Fruit fly (Drosophila melanogaster) whole organism, embryonic: ENCODE data around the gene CG15170.

Source experiments
- Bdp1 ChIP-seq: fragments of 200-800 bp; sonication (Bioruptor generic); optimal IDR thresholded peaks from 3 replicates; lab custom pipeline; 2016; ENCODE audit warnings: missing biosample characterization, missing genetic modification characterization
- Bgb ChIP-seq: fragments of 200-800 bp; sonication (Bioruptor generic); IDR thresholded peaks from 2 replicates; pipeline ENCODE4 v1.3.6; 2022; ENCODE audit warnings: missing biosample characterization, missing genetic modification characterization; ENCODE audit not compliant: partially characterized antibody
- CG10431 ChIP-seq: fragments of 200-800 bp; sonication (Bioruptor generic); optimal IDR thresholded peaks from 3 replicates; lab custom pipeline; 2018; ENCODE audit warnings: missing biosample characterization, mild to moderate bottlenecking, missing genetic modification characterization
- CG10565 ChIP-seq: fragments of 200-800 bp; sonication (Bioruptor generic); optimal IDR thresholded peaks from 3 replicates; lab custom pipeline; 2016; ENCODE audit warnings: missing biosample characterization, mild to moderate bottlenecking, missing genetic modification characterization
- CG11456 ChIP-seq: fragments of 200-800 bp; sonication (Bioruptor generic); IDR thresholded peaks from 3 replicates; pipeline ENCODE4 v1.3.6; 2022; ENCODE audit warnings: missing biosample characterization, missing genetic modification characterization
- CG11696 ChIP-seq: fragments of 200-800 bp; sonication (Bioruptor generic); IDR thresholded peaks from 2 replicates; pipeline ENCODE4 v1.3.6; 2022; ENCODE audit warnings: missing biosample characterization, missing genetic modification characterization
- CG12155 ChIP-seq: fragments of 200-800 bp; sonication (Bioruptor generic); optimal IDR thresholded peaks from 3 replicates; lab custom pipeline; 2016; ENCODE audit warnings: missing biosample characterization, missing genetic modification characterization
- CG12942 ChIP-seq: fragments of 200-800 bp; sonication (Bioruptor generic); optimal IDR thresholded peaks from 3 replicates; lab custom pipeline; 2016; ENCODE audit warnings: missing biosample characterization, missing genetic modification characterization
- CG13624 ChIP-seq: fragments of 200-800 bp; sonication (Bioruptor generic); optimal IDR thresholded peaks from 2 replicates; lab custom pipeline; 2016; ENCODE audit warnings: missing biosample characterization, missing genetic modification characterization
- CG13775 ChIP-seq: fragments of 200-800 bp; sonication (Bioruptor generic); optimal IDR thresholded peaks from 3 replicates; lab custom pipeline; 2017; ENCODE audit warnings: missing biosample characterization, mild to moderate bottlenecking, missing genetic modification characterization
- CG17186 ChIP-seq: fragments of 200-800 bp; sonication (Bioruptor generic); optimal IDR thresholded peaks from 3 replicates; lab custom pipeline; 2017; ENCODE audit warnings: missing biosample characterization, missing genetic modification reagents, missing genetic modification characterization
- CG17361 ChIP-seq: fragments of 200-800 bp; sonication (Bioruptor generic); IDR thresholded peaks from 3 replicates; pipeline ENCODE4 v1.3.6; 2022; ENCODE audit warnings: missing biosample characterization, missing genetic modification characterization
- CG17829 ChIP-seq: fragments of 200-800 bp; optimal IDR thresholded peaks from 2 replicates; lab custom pipeline; 2019; ENCODE audit warnings: missing biosample characterization, mild to moderate bottlenecking, missing genetic modification characterization, moderate library complexity
- CG31224 ChIP-seq: fragments of 200-800 bp; sonication (Bioruptor generic); IDR thresholded peaks from 2 replicates; pipeline ENCODE4 v1.3.6; 2022; ENCODE audit warnings: missing biosample characterization, missing genetic modification characterization
- CG34376 ChIP-seq: fragments of 200-800 bp; sonication (Bioruptor generic); optimal IDR thresholded peaks from 2 replicates; lab custom pipeline; 2018; ENCODE audit warnings: missing biosample characterization, mild to moderate bottlenecking, missing genetic modification characterization
- CG34422 ChIP-seq: fragments of 200-800 bp; sonication (Bioruptor generic); IDR thresholded peaks from 3 replicates; pipeline ENCODE4 v1.3.6; 2022; ENCODE audit warnings: missing biosample characterization, missing genetic modification characterization
- CG3995 ChIP-seq: fragments of 200-800 bp; sonication (Bioruptor generic); optimal IDR thresholded peaks from 3 replicates; lab custom pipeline; 2016; ENCODE audit warnings: missing biosample characterization, missing genetic modification characterization
- CG4360 ChIP-seq: fragments of 200-800 bp; sonication (Bioruptor generic); IDR thresholded peaks from 2 replicates; pipeline ENCODE4 v1.3.6; 2022; ENCODE audit warnings: missing biosample characterization, missing genetic modification characterization
- CG4617 ChIP-seq: fragments of 200-800 bp; sonication (Bioruptor generic); optimal IDR thresholded peaks from 3 replicates; lab custom pipeline; 2016; ENCODE audit warnings: missing biosample characterization, missing genetic modification characterization, borderline replicate concordance
- CG5180 ChIP-seq: fragments of 200-800 bp; sonication (Bioruptor generic); optimal IDR thresholded peaks from 3 replicates; lab custom pipeline; 2017; ENCODE audit warnings: missing biosample characterization, missing genetic modification characterization, mild to moderate bottlenecking, moderate library complexity, missing genetic modification reagents
- CG5245 ChIP-seq: fragments of 200-800 bp; sonication (Bioruptor generic); optimal IDR thresholded peaks from 3 replicates; lab custom pipeline; 2016; ENCODE audit warnings: missing biosample characterization, missing genetic modification characterization
- CG7357 ChIP-seq: fragments of 200-800 bp; sonication (Bioruptor generic); IDR thresholded peaks from 3 replicates; pipeline ENCODE4 v1.3.6; 2022; ENCODE audit warnings: missing biosample characterization, missing genetic modification characterization
- CG9437 ChIP-seq: fragments of 200-800 bp; sonication (Bioruptor generic); optimal IDR thresholded peaks from 2 replicates; lab custom pipeline; 2018; ENCODE audit warnings: missing biosample characterization, mild to moderate bottlenecking, missing genetic modification characterization
- Chrac-16 ChIP-seq: fragments of 200-800 bp; sonication (Bioruptor generic); optimal IDR thresholded peaks from 3 replicates; lab custom pipeline; 2016; ENCODE audit warnings: missing biosample characterization, missing genetic modification characterization
- D19A ChIP-seq: fragments of 200-800 bp; optimal IDR thresholded peaks from 3 replicates; lab custom pipeline; 2019; ENCODE audit warnings: missing biosample characterization, mild to moderate bottlenecking, missing genetic modification characterization, moderate library complexity
- Dp ChIP-seq: fragments of 200-800 bp; sonication (Bioruptor generic); optimal IDR thresholded peaks from 2 replicates; lab custom pipeline; 2018; ENCODE audit warnings: missing biosample characterization, mild to moderate bottlenecking, missing genetic modification characterization, moderate library complexity
- Dref ChIP-seq: fragments of 200-800 bp; sonication (Bioruptor generic); IDR thresholded peaks from 2 replicates; pipeline ENCODE4 v1.3.6; 2022; ENCODE audit warnings: missing biosample characterization, missing genetic modification characterization
- Elba2 ChIP-seq: fragments of 200-800 bp; sonication (Bioruptor generic); optimal IDR thresholded peaks from 3 replicates; lab custom pipeline; 2016; ENCODE audit warnings: missing biosample characterization, missing genetic modification characterization
- Hr51 ChIP-seq, 2 experiments: fragments of 200-800 bp; sonication (Bioruptor generic); optimal IDR thresholded peaks; 2 replicates in 1 of 2; 3 replicates in 1 of 2; lab custom pipeline; 2016 to 2018; ENCODE audit warnings: missing biosample characterization in 2 of 2, missing genetic modification characterization in 2 of 2, mild to moderate bottlenecking in 1 of 2, moderate library complexity in 1 of 2
- Lpt ChIP-seq: fragments of >200 bp; optimal IDR thresholded peaks from 2 replicates; lab custom pipeline; 2018; ENCODE audit warnings: missing biosample characterization, missing genetic modification characterization
- MESR4 ChIP-seq: fragments of 200-800 bp; sonication (Bioruptor generic); optimal IDR thresholded peaks from 2 replicates; lab custom pipeline; 2018; ENCODE audit warnings: missing biosample characterization, mild to moderate bottlenecking, missing genetic modification characterization, moderate library complexity
- Nf-YB ChIP-seq: fragments of 200-800 bp; sonication (Bioruptor generic); optimal IDR thresholded peaks from 3 replicates; lab custom pipeline; 2019; ENCODE audit warnings: missing biosample characterization, mild to moderate bottlenecking, missing genetic modification characterization, moderate library complexity
- NfI ChIP-seq: fragments of 200-800 bp; sonication (Bioruptor generic); optimal IDR thresholded peaks from 3 replicates; lab custom pipeline; 2018; ENCODE audit warnings: missing biosample characterization, mild to moderate bottlenecking, missing genetic modification characterization, moderate library complexity
- Oli ChIP-seq: fragments of 200-800 bp; sonication (Bioruptor generic); optimal IDR thresholded peaks from 2 replicates; lab custom pipeline; 2018; ENCODE audit warnings: missing biosample characterization, mild to moderate bottlenecking, missing genetic modification characterization, moderate library complexity
- Stat92E ChIP-seq, 3 experiments: fragments of >200 bp in 2 of 3; fragments of 200-800 bp in 1 of 3; sonication (Bioruptor generic) in 1 of 3; optimal IDR thresholded peaks; 2 replicates each; lab custom pipeline; 2017 to 2019; ENCODE audit warnings: missing biosample characterization in 3 of 3, missing genetic modification characterization in 3 of 3, mild to moderate bottlenecking in 1 of 3, moderate library complexity in 1 of 3
- aop ChIP-seq: fragments of 200-800 bp; sonication (Bioruptor generic); IDR thresholded peaks from 2 replicates; pipeline ENCODE4 v1.3.6; 2022; ENCODE audit warnings: missing biosample characterization, missing genetic modification characterization
- bowl ChIP-seq: fragments of 200-800 bp; sonication (Bioruptor generic); IDR thresholded peaks from 2 replicates; pipeline ENCODE4 v1.3.6; 2022; ENCODE audit warnings: missing biosample characterization, missing genetic modification characterization
- dmrt99B ChIP-seq: fragments of 200-800 bp; sonication (Bioruptor generic); optimal IDR thresholded peaks from 2 replicates; lab custom pipeline; 2018; ENCODE audit warnings: missing biosample characterization, mild to moderate bottlenecking, missing genetic modification characterization, moderate library complexity
- grau ChIP-seq: fragments of 200-800 bp; optimal IDR thresholded peaks from 3 replicates; lab custom pipeline; 2019; ENCODE audit warnings: missing biosample characterization, mild to moderate bottlenecking, missing genetic modification characterization, moderate library complexity
- gsb ChIP-seq: fragments of 200-800 bp; sonication (Bioruptor generic); IDR thresholded peaks from 2 replicates; pipeline ENCODE4 v1.3.6; 2022; ENCODE audit warnings: missing biosample characterization, missing genetic modification characterization
- lbe ChIP-seq: fragments of 200-800 bp; sonication (Bioruptor generic); optimal IDR thresholded peaks from 2 replicates; lab custom pipeline; 2016; ENCODE audit warnings: missing biosample characterization, mild to moderate bottlenecking, missing genetic modification characterization
- maf-S ChIP-seq: fragments of 200-800 bp; sonication (Bioruptor generic); optimal IDR thresholded peaks from 2 replicates; lab custom pipeline; 2016; ENCODE audit warnings: missing biosample characterization, missing genetic modification characterization
- nerfin-2 ChIP-seq: fragments of 200-800 bp; sonication (Bioruptor generic); IDR thresholded peaks from 2 replicates; pipeline ENCODE4 v1.3.6; 2022; ENCODE audit warnings: missing biosample characterization, missing genetic modification characterization; ENCODE audit not compliant: partially characterized antibody
- peb ChIP-seq: fragments of 200-800 bp; sonication (Bioruptor generic); IDR thresholded peaks from 2 replicates; pipeline ENCODE4 v1.3.6; 2022; ENCODE audit warnings: missing biosample characterization, missing genetic modification characterization
- shn ChIP-seq: fragments of 200-800 bp; sonication (Bioruptor generic); optimal IDR thresholded peaks from 3 replicates; lab custom pipeline; 2016; ENCODE audit warnings: missing biosample characterization, missing genetic modification characterization
- slou ChIP-seq: fragments of 200-800 bp; sonication (Bioruptor generic); optimal IDR thresholded peaks from 3 replicates; lab custom pipeline; 2016; ENCODE audit warnings: missing biosample characterization, missing genetic modification characterization
- slp2 ChIP-seq: fragments of 200-800 bp; sonication (Bioruptor generic); optimal IDR thresholded peaks from 2 replicates; lab custom pipeline; 2016; ENCODE audit warnings: missing biosample characterization, missing genetic modification characterization
- stc ChIP-seq: fragments of 200-800 bp; sonication (Bioruptor generic); IDR thresholded peaks from 2 replicates; pipeline ENCODE4 v1.3.6; 2022; ENCODE audit warnings: missing biosample characterization, missing genetic modification characterization
- tio ChIP-seq: fragments of 200-800 bp; sonication (Bioruptor generic); optimal IDR thresholded peaks from 2 replicates; lab custom pipeline; 2017; ENCODE audit warnings: missing biosample characterization, missing genetic modification characterization, inconsistent platforms
- twi ChIP-seq: fragments of 200-800 bp; optimal IDR thresholded peaks from 2 replicates; lab custom pipeline; 2019; ENCODE audit warnings: missing biosample characterization, mild to moderate bottlenecking, missing genetic modification characterization, moderate library complexity
- z ChIP-seq: fragments of 200-800 bp; sonication (Bioruptor generic); IDR thresholded peaks from 3 replicates; pipeline ENCODE4 v1.3.6; 2022; ENCODE audit warnings: missing biosample characterization, missing genetic modification characterization

CG15170 gene

DNA sequence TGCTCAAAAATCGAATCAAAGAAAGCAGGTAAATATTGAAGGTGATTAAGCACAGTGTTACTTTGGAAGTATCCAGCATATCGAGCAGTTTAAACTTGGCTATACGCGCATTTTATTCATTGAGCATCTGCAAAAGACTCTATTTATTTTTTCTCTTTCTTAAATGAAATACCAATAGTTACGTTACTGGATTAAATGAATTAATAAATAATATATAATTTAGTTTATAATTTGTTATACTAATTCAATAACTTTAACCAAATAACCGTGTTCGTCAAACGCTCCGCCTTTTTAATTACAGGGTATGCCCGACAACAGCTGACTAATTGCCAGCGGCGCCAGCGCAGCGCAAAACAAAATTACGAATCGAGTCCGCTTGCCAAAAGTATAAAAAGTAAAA, 23.2 kb downstream of the CG15170 start (continued):
- TF ChIP-seq NfI (peak; percentile 37), CG4617 (no peak), shn (no peak), CG10431 (GFP tag; lab: Kevin White, UChicago) (no peak), CG10565 (GFP tag; lab: Kevin White, UChicago) (no peak), CG11696 (GFP tag; lab: Robert Waterston, UW) (peak; percentile 14; the same call in 1 of the 2 replicates), gsb (peak; percentile 23; the same call in 1 of the 2 replicates), lbe (peak; percentile 51), slou (GFP tag; lab: Kevin White, UChicago) (no peak), Nf-YB (no peak), Dref (GFP tag; lab: Robert Waterston, UW) (no peak), CG34422 (GFP tag; lab: Robert Waterston, UW) (peak; percentile 19; the same call in 1 of the 3 replicates), CG7357 (GFP tag; lab: Robert Waterston, UW) (0 out of 3 replicates have a peak, but pooled peaks have one; percentile 13), Elba2 (GFP tag; lab: Kevin White, UChicago) (no peak), CG17829 (tag; lab: Kevin White, UChicago) (peak; percentile 56), CG13624 (GFP tag; lab: Kevin White, UChicago) (no peak), peb (GFP tag; lab: Robert Waterston, UW) (no peak), CG17186 (GFP tag; lab: Kevin White, UChicago) (no peak), stc (GFP tag; lab: Robert Waterston, UW) (peak; percentile 63), CG11456 (0 out of 3 replicates have a peak, but pooled peaks have one; percentile 12), CG12942 (GFP tag; lab: Kevin White, UChicago) (no peak), Dp (GFP tag; lab: Kevin White, UChicago) (no peak), Stat92E (GFP tag; optimal IDR thresholded peaks at IDR 0.05; lab: Kevin White, UChicago) (no peak), bowl (GFP tag; lab: Robert Waterston, UW) (no peak), CG5180 (GFP tag; lab: Kevin White, UChicago) (no peak), dmrt99B (peak; percentile 48), CG5245 (GFP tag; lab: Kevin White, UChicago) (no peak), maf-S (GFP tag; lab: Kevin White, UChicago) (no peak), CG31224 (GFP tag; lab: Robert Waterston, UW) (peak; percentile 62), Bgb (GFP tag; lab: Robert Waterston, UW) (no peak), CG4360 (GFP tag; lab: Robert Waterston, UW) (no peak), D19A (tag; lab: Kevin White, UChicago) (peak; percentile 30), Oli (tag; lab: Kevin White, UChicago) (no peak), CG13775 (peak; percentile 24), aop (GFP tag; lab: Robert Waterston, UW) (no peak), nerfin-2 (no peak), MESR4 (GFP tag; lab: Kevin White, UChicago) (no peak), CG34376 (GFP tag; lab: Kevin White, UChicago) (no peak), CG9437 (GFP tag; lab: Kevin White, UChicago) (no peak), CG12155 (no peak), CG3995 (GFP tag; lab: Kevin White, UChicago) (no peak), grau (tag; lab: Kevin White, UChicago) (peak; percentile 62), Lpt (GFP tag; lab: Kevin White, UChicago) (no peak), z (no peak), twi (tag; lab: Kevin White, UChicago) (no peak), Bdp1 (GFP tag; lab: Kevin White, UChicago) (no peak), tio (GFP tag; lab: Kevin White, UChicago) (no peak), Hr51 (GFP tag; optimal IDR thresholded peaks at IDR 0.05; lab: Kevin White, UChicago) (peak in 1 of 2 experiments; percentile 47), slp2 (GFP tag; lab: Kevin White, UChicago) (no peak), Chrac-16 (GFP tag; lab: Kevin White, UChicago) (no peak), CG17361 (GFP tag; lab: Robert Waterston, UW) (no peak)
